Worm (Caenorhabditis elegans) whole organism, young adult: Measurements from ENCODE around the gene nspa-9.

Experiments used
- F10E7.11 ChIP-seq: sonication (generic microtip); optimal IDR thresholded peaks from 2 replicates; lab custom pipeline; 2017; ENCODE audit warnings: mild to moderate bottlenecking, missing genetic modification characterization, moderate library complexity, missing compliant biosample characterization
- ceh-100 ChIP-seq: fragments of 200-800 bp; sonication (Bioruptor generic); IDR thresholded peaks from 2 replicates; pipeline ENCODE4 v1.3.6; 2022; ENCODE audit warnings: missing genetic modification reagents, missing genetic modification characterization, missing compliant biosample characterization
- ceh-79 ChIP-seq: sonication (generic microtip); optimal IDR thresholded peaks from 2 replicates; lab custom pipeline; 2017; ENCODE audit warnings: mild to moderate bottlenecking, missing genetic modification characterization, missing compliant biosample characterization
- chd-7 ChIP-seq: sonication (generic microtip); optimal IDR thresholded peaks from 2 replicates; lab custom pipeline; 2016; ENCODE audit warnings: mild to moderate bottlenecking, missing genetic modification characterization, moderate library complexity, missing compliant biosample characterization
- dox-1 ChIP-seq: fragments of 200-800 bp; sonication (Bioruptor generic); IDR thresholded peaks from 2 replicates; pipeline ENCODE4 v1.3.6; 2022; ENCODE audit warnings: missing genetic modification reagents, missing genetic modification characterization, missing compliant biosample characterization
- egl-44 ChIP-seq: fragments of 200-800 bp; sonication (Bioruptor generic); IDR thresholded peaks from 2 replicates; pipeline ENCODE4 v1.3.6; 2022; ENCODE audit warnings: missing genetic modification reagents, missing genetic modification characterization, missing compliant biosample characterization
- ekl-4 ChIP-seq: fragments of 200-800 bp; sonication (Bioruptor generic); IDR thresholded peaks from 2 replicates; pipeline ENCODE4 v1.3.6; 2022; ENCODE audit warnings: missing genetic modification reagents, missing genetic modification characterization, missing compliant biosample characterization
- hrde-1 ChIP-seq: sonication (generic microtip); optimal IDR thresholded peaks from 2 replicates; lab custom pipeline; 2016; ENCODE audit warnings: missing genetic modification characterization, mild to moderate bottlenecking, missing compliant biosample characterization, moderate library complexity, missing genotype, missing genetic modification reagents, borderline replicate concordance
- hsf-1 ChIP-seq: fragments of 200-800 bp; sonication (Bioruptor generic); IDR thresholded peaks from 2 replicates; pipeline ENCODE4 v1.3.6; 2022; ENCODE audit warnings: missing genetic modification reagents, missing genetic modification characterization, missing compliant biosample characterization
- mxl-1 ChIP-seq: sonication (generic microtip); optimal IDR thresholded peaks from 2 replicates; lab custom pipeline; 2016; ENCODE audit warnings: missing genetic modification characterization, missing compliant biosample characterization
- nfya-1 ChIP-seq: sonication (generic microtip); optimal IDR thresholded peaks from 2 replicates; lab custom pipeline; 2017; ENCODE audit warnings: antibody characterized with exemption, missing compliant biosample characterization, missing genetic modification characterization, borderline replicate concordance; ENCODE audit not compliant: insufficient read depth
- sptf-2 ChIP-seq: fragments of 200-800 bp; sonication (Bioruptor generic); optimal IDR thresholded peaks from 2 replicates; lab custom pipeline; 2018; ENCODE audit warnings: mild to moderate bottlenecking, missing genetic modification characterization, missing compliant biosample characterization
- xnd-1 ChIP-seq: sonication (generic microtip); optimal IDR thresholded peaks from 2 replicates; lab custom pipeline; 2016; ENCODE audit warnings: missing genotype, missing genetic modification reagents, missing genetic modification characterization, missing compliant biosample characterization
- ztf-22 ChIP-seq: fragments of 200-800 bp; sonication (Bioruptor generic); optimal IDR thresholded peaks from 2 replicates; lab custom pipeline; 2018; ENCODE audit warnings: mild to moderate bottlenecking, missing genetic modification characterization, moderate library complexity, missing compliant biosample characterization
- ztf-25 ChIP-seq: fragments of 200-800 bp; sonication (Bioruptor generic); IDR thresholded peaks from 2 replicates; pipeline ENCODE4 v1.3.6; 2022; ENCODE audit warnings: missing genetic modification reagents, missing genetic modification characterization, missing compliant biosample characterization
- ztf-26 ChIP-seq: sonication (generic microtip); optimal IDR thresholded peaks from 2 replicates; lab custom pipeline; 2017; ENCODE audit warnings: missing genetic modification characterization, missing compliant biosample characterization

The nspa-9 gene

ce11 chrX:11769278-11769677, 30.4 kb downstream of the nspa-9 start, which contains the start of gene ttx-3:
TSS of gene ttx-3 (minus strand) at chrX:11769378.
- TF ChIP-seq nfya-1 (tag; lab: Kevin White, UChicago), result no peak
- no peak for TF ChIP-seq sptf-2 (GFP tag; lab: Kevin White, UChicago)
- TF ChIP-seq ceh-79 (tag; lab: Kevin White, UChicago), result no peak
- no peak for TF ChIP-seq ceh-100
- TF ChIP-seq mxl-1 (tag; lab: Kevin White, UChicago), result no peak
- TF ChIP-seq xnd-1, result no peak
- no peak for TF ChIP-seq chd-7 (tag; lab: Kevin White, UChicago)
- TF ChIP-seq hrde-1 (tag; lab: Kevin White, UChicago), result no peak
- TF ChIP-seq ztf-25 (GFP tag; lab: Robert Waterston, UW), result no peak
- TF ChIP-seq F10E7.11, result no peak
- no peak for TF ChIP-seq egl-44 (GFP tag; lab: Robert Waterston, UW)

ce11 chrX:11784230-11784629, 45.4 kb downstream of the nspa-9 start, which contains the start of gene Y102F5A.1:
TSS of gene Y102F5A.1 (minus strand) at chrX:11784330.
- TF ChIP-seq ztf-26 (no peak), dox-1 (no peak), ztf-22 (GFP tag; lab: Kevin White, UChicago) (no peak), hsf-1 (no peak), ekl-4 (no peak)
